Worm (Caenorhabditis elegans) whole organism, young adult: ENCODE results near the gene Y38E10A.2.

Source experiments
- B0336.3 ChIP-seq: fragments of 200-800 bp; sonication (Bioruptor generic); IDR thresholded peaks from 2 replicates; pipeline ENCODE4 v1.3.6; 2022; ENCODE audit warnings: missing genetic modification characterization, missing compliant biosample characterization
- athp-1 ChIP-seq: sonication (generic microtip); optimal IDR thresholded peaks from 2 replicates; lab custom pipeline; 2017; ENCODE audit warnings: mild to moderate bottlenecking, missing genetic modification characterization, missing compliant biosample characterization
- chd-7 ChIP-seq: sonication (generic microtip); optimal IDR thresholded peaks from 2 replicates; lab custom pipeline; 2016; ENCODE audit warnings: mild to moderate bottlenecking, missing genetic modification characterization, moderate library complexity, missing compliant biosample characterization
- die-1 ChIP-seq: sonication (generic microtip); optimal IDR thresholded peaks from 2 replicates; lab custom pipeline; 2016; ENCODE audit warnings: missing genotype, mild to moderate bottlenecking, missing genetic modification characterization, missing compliant biosample characterization
- egl-18 ChIP-seq: fragments of 200-800 bp; sonication (Bioruptor generic); IDR thresholded peaks from 2 replicates; pipeline ENCODE4 v1.3.6; 2022; ENCODE audit warnings: missing genetic modification reagents, missing genetic modification characterization, missing compliant biosample characterization
- ets-4 ChIP-seq: fragments of 200-800 bp; sonication (Bioruptor generic); optimal IDR thresholded peaks from 2 replicates; lab custom pipeline; 2018; ENCODE audit warnings: mild to moderate bottlenecking, missing genetic modification characterization, missing compliant biosample characterization
- lin-26 ChIP-seq: fragments of 200-800 bp; sonication (Bioruptor generic); IDR thresholded peaks from 2 replicates; pipeline ENCODE4 v1.3.6; 2022; ENCODE audit warnings: missing genetic modification reagents, missing genetic modification characterization, missing compliant biosample characterization
- lin-40 ChIP-seq: sonication (generic microtip); optimal IDR thresholded peaks from 2 replicates; lab custom pipeline; 2016; ENCODE audit warnings: missing genetic modification characterization, mild to moderate bottlenecking, missing compliant biosample characterization, missing genotype, missing genetic modification reagents
- mes-4 ChIP-seq: sonication (generic microtip); optimal IDR thresholded peaks from 2 replicates; lab custom pipeline; 2016; ENCODE audit warnings: missing genotype, missing genetic modification characterization, missing compliant biosample characterization
- nhr-90 ChIP-seq: sonication (generic microtip); optimal IDR thresholded peaks from 2 replicates; lab custom pipeline; 2016; ENCODE audit warnings: missing genotype, mild to moderate bottlenecking, missing genetic modification characterization, missing compliant biosample characterization
- sea-2 ChIP-seq: fragments of 200-800 bp; sonication (Bioruptor generic); IDR thresholded peaks from 2 replicates; pipeline ENCODE4 v1.3.6; 2022; ENCODE audit warnings: missing genetic modification characterization, missing compliant biosample characterization

DNA sequence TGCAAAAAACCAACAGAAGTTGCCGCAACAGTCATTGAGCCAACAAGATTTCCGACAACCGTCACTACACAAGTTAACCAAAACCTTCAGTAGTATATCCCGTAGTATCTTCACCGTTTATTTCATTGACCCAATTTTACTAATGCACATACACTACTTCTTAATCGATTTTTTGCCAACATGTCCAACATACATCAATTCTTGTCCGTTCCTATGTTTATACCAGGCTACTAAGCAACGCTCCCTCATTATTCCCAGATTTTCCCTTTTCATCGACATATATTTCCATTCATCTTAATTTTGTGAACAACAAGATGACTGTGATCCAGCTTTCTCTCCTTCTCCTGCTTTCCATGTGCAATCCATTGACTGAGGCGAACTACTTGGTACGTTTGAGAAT is 7.6 kb downstream of the Y38E10A.2 start, which contains the start of gene F49C5.7:
- TF ChIP-seq B0336.3 (no peak), egl-18 (GFP tag; lab: Robert Waterston, UW) (no peak), nhr-90 (tag; lab: Kevin White, UChicago) (no peak), ets-4 (GFP tag; lab: Kevin White, UChicago) (no peak), mes-4 (tag; lab: Kevin White, UChicago) (no peak), sea-2 (GFP tag; lab: Robert Waterston, UW) (no peak), die-1 (tag; lab: Kevin White, UChicago) (no peak), lin-26 (GFP tag; lab: Robert Waterston, UW) (no peak), chd-7 (tag; lab: Kevin White, UChicago) (no peak), athp-1 (tag; lab: Kevin White, UChicago) (no peak), lin-40 (tag; lab: Kevin White, UChicago) (no peak)
